Fruit fly (Drosophila melanogaster): ENCODE results near the gene CG10864.
A peak's percentile ranks its signal among the peaks of the same experiment; 100 is the strongest.

Gene CG10864

DNA sequence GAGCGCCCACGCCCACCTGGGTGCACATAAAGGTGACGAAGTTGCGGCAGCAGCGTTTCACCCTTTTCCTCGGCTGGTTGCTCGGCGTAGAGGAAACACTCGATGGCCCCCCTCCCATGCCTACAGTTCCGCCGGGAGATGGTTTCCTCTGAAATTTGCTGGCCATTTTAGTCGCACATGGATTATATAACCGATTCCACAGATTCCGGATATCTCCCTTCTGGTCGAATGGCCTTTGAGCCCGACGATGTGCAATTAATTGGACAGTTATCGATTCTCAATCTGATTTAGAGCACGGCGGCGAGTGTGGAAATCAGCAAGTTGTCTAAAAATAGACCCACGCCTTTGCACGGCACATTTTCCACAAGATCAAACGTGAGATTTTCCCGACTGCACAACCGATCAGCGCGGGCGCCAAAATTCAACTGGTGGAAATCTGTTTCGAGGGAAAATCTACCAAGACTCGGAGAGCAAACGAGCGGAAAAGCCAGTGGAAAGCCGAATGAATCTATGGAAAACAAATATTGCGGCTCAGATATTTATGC lies at the start of gene CG10864:
Gene CG10864 (minus strand): TSS at position 427 of the 545 bp plus-strand sequence.
- TF ChIP-seq EcR (GFP tag; optimal IDR thresholded peaks at IDR 0.05) (no peak), pan (optimal IDR thresholded peaks at IDR 0.05) (no peak), Dll (optimal IDR thresholded peaks at IDR 0.05) (no peak), CG8478 (optimal IDR thresholded peaks at IDR 0.05) (no peak), psq (optimal IDR thresholded peaks at IDR 0.05) (no peak), usp (GFP tag; optimal IDR thresholded peaks at IDR 0.05) (no peak)

DNA sequence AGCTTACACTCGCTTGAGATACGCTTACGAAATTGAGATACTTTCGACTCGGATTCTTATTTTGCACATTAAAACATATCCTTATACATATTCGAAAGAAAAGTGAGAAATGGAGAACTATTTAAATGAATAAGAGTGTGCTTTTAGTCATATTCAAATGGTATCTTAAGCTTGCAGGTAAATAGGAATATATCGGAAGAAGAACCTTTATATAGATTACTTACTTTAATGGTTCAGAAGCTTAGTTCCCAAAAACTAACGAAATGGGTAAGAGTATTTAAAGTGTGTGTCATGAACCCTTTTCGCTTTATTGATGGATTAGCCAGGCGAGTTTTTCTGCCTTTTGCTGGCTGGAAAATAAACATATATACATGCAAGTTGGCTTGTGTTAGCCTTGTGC lies 47.5 kb upstream of the CG10864 start:
- TF ChIP-seq EcR (GFP tag; optimal IDR thresholded peaks at IDR 0.05), result no peak
- TF ChIP-seq Dll (optimal IDR thresholded peaks at IDR 0.05), result no peak
- no peak for TF ChIP-seq pan (optimal IDR thresholded peaks at IDR 0.05)
- TF ChIP-seq psq (optimal IDR thresholded peaks at IDR 0.05), result no peak
- no peak for TF ChIP-seq usp (GFP tag; optimal IDR thresholded peaks at IDR 0.05)
- no peak for TF ChIP-seq CG8478 (optimal IDR thresholded peaks at IDR 0.05)

DNA sequence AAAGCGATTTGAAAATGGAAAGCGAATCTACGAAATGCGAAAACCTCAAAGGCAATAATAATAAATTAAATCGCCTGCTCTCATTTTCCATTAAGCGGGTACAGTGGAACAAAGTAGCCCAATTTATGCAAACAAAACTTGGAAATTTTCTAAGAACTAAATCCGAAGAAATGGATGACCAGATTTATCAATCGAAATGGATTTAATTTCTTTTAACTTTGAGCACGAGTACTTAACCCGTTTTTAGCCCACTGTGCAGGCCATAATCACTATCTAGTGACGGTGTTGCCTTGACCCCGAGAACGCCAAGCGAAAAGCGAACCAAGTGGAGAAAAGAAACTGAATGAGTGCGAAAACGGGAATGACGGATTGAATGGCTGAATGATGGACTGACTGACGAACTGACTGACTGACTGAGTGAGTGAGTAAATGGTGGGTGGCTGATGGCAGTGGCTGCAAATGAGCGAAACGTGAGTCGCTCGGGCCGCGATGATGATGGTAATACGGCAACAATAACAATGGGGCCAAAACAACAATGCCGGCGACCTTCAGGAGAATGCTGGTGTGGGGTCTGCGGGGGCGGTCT lies 44.9 kb upstream of the CG10864 start:
- TF ChIP-seq CG8478 (optimal IDR thresholded peaks at IDR 0.05) (no peak), psq (optimal IDR thresholded peaks at IDR 0.05) (no peak), Dll (optimal IDR thresholded peaks at IDR 0.05) (no peak), usp (GFP tag; optimal IDR thresholded peaks at IDR 0.05) (no peak), EcR (GFP tag; optimal IDR thresholded peaks at IDR 0.05) (no peak), pan (optimal IDR thresholded peaks at IDR 0.05) (no peak)

- TF ChIP-seq psq (optimal IDR thresholded peaks at IDR 0.05) (no peak), EcR (GFP tag; optimal IDR thresholded peaks at IDR 0.05) (no peak), Dll (optimal IDR thresholded peaks at IDR 0.05) (no peak), usp (GFP tag; optimal IDR thresholded peaks at IDR 0.05) (no peak), CG8478 (optimal IDR thresholded peaks at IDR 0.05) (no peak), pan (optimal IDR thresholded peaks at IDR 0.05) (no peak)
These were observed 38.6 kb upstream of the CG10864 start for dm6 chr3R:18449896-18450637.

DNA sequence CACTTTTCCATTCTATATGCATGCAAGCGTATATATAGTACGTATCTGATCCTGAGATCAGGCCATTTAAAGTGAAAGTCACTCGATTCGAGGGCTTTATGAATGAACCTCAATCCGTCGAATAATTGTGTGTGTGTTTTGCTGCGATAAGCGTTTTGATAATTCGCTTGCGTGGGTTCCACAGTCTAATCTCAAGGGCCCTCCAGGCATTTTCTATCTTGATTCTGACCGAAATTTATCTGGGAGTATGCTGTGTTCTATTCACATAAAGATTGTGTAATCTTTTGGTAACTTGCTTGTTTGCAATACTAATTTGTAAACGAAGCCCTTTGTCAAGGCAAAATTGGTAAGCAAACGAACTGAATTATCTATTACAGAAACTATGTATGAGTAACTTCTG lies 37.8 kb upstream of the CG10864 start:
- TF ChIP-seq usp (GFP tag; optimal IDR thresholded peaks at IDR 0.05) (no peak), EcR (GFP tag; optimal IDR thresholded peaks at IDR 0.05) (no peak), psq (optimal IDR thresholded peaks at IDR 0.05) (no peak), pan (optimal IDR thresholded peaks at IDR 0.05) (no peak), Dll (optimal IDR thresholded peaks at IDR 0.05) (no peak), CG8478 (optimal IDR thresholded peaks at IDR 0.05) (no peak)

DNA sequence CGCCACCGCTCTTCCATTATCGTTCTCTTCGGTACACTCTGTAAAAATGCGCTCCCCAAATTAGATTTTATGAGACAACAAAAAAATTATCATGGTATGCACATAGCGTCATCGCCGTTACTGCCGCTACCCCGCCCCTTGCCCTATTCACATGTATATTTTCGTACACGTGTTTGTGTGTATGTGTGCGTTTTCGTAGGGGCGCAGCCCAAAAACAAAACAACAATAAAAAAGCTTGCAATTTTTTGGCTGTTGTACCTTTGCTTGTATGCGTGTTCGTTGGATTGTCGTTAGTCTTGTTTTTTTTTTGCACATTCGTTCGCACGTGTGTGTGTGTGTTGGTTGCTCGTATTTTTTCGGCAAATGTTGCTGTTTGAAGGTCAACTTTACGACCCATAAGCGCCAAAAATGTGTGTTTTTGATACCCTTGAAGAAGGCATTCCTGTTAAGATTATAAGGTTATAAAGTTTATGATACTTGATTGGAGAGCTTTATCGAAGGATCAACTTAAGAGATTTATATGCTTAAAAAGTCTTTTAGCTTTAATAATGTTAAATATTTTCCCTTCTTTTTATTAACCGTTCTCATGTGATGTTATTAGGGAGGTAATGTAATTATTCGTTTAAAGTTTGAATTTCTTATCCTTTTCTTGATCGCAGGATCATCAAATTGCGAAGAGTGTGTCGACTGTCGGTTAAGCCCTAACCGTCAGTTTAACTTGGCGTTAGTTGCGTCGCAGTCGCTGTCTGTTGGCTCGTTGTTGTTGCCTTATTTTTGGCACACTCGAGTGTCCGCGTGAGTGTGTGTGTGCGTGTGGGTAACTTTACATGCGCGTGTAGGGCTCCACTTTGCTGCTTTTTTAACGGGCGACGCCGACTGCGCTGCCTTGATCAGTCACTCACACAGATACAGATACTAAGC lies 36.9 kb upstream of the CG10864 start:
- TF ChIP-seq CG8478 (optimal IDR thresholded peaks at IDR 0.05), result no peak
- TF ChIP-seq Dll (optimal IDR thresholded peaks at IDR 0.05), result no peak
- no peak for TF ChIP-seq EcR (GFP tag; optimal IDR thresholded peaks at IDR 0.05)
- no peak for TF ChIP-seq pan (optimal IDR thresholded peaks at IDR 0.05)
- no peak for TF ChIP-seq psq (optimal IDR thresholded peaks at IDR 0.05)
- no peak for TF ChIP-seq usp (GFP tag; optimal IDR thresholded peaks at IDR 0.05)

dm6 chr3R:18447146-18447773 lies 35.8 kb upstream of the CG10864 start:
- TF ChIP-seq Dll (optimal IDR thresholded peaks at IDR 0.05), result peak; percentile 67
- no peak for TF ChIP-seq EcR (GFP tag; optimal IDR thresholded peaks at IDR 0.05)
- no peak for TF ChIP-seq CG8478 (optimal IDR thresholded peaks at IDR 0.05)
- no peak for TF ChIP-seq psq (optimal IDR thresholded peaks at IDR 0.05)
- TF ChIP-seq pan (optimal IDR thresholded peaks at IDR 0.05), result no peak
- TF ChIP-seq usp (GFP tag; optimal IDR thresholded peaks at IDR 0.05), result no peak

dm6 chr3R:18445148-18445843 lies 33.9 kb upstream of the CG10864 start:
- no peak for TF ChIP-seq usp (GFP tag; optimal IDR thresholded peaks at IDR 0.05)
- no peak for TF ChIP-seq pan (optimal IDR thresholded peaks at IDR 0.05)
- no peak for TF ChIP-seq Dll (optimal IDR thresholded peaks at IDR 0.05)
- TF ChIP-seq psq (optimal IDR thresholded peaks at IDR 0.05), result no peak

- TF ChIP-seq EcR (GFP tag; optimal IDR thresholded peaks at IDR 0.05) (no peak), pan (optimal IDR thresholded peaks at IDR 0.05) (no peak), Dll (optimal IDR thresholded peaks at IDR 0.05) (no peak), usp (GFP tag; optimal IDR thresholded peaks at IDR 0.05) (no peak), CG8478 (optimal IDR thresholded peaks at IDR 0.05) (no peak), psq (optimal IDR thresholded peaks at IDR 0.05) (no peak)
These were observed 31.8 kb upstream of the CG10864 start for dm6 chr3R:18443232-18443631.

DNA sequence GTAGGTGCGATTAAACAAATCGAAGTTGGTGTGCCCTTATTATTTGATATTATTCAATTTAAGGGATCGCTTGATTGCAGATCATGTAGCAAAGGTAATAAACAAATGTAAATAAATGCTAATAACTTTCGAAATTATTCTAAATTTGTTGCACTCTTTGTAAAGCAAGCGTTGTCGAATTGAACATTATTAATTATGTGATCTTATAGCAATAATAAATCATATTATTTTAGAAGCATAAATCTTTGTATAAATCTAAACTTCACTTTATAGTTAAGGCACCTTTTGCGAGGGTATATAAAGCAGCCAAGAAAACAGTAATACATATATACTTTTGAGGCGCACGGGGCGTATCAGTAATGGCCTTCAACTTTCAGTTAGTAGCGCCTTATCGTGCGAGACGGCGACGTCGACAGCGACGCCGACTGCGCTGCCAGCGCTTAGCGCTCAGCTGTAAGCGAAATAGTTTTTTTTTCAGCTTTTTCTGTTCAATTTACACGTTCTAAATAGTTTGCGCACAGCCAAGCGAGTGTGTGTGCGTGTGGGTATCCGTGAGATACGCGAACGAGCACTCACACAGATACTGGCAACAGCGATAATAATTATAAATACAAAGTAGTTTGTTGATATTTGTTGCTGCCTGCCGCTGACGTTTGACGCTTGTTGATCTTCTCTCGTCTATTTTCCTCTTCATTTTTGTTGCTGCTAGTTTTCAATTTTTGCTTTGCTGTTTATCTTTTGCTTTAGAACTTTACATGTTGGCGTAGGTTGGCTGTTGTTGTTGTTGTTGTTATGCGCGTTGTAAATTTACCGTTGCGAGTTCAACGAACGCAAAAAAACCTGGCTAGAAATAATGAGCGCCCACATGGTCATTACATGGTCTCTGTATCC lies 27.6 kb upstream of the CG10864 start:
- TF ChIP-seq pan (optimal IDR thresholded peaks at IDR 0.05), result no peak
- no peak for TF ChIP-seq psq (optimal IDR thresholded peaks at IDR 0.05)
- no peak for TF ChIP-seq EcR (GFP tag; optimal IDR thresholded peaks at IDR 0.05)
- no peak for TF ChIP-seq Dll (optimal IDR thresholded peaks at IDR 0.05)
- no peak for TF ChIP-seq usp (GFP tag; optimal IDR thresholded peaks at IDR 0.05)
- TF ChIP-seq CG8478 (optimal IDR thresholded peaks at IDR 0.05), result no peak
